Worm (Caenorhabditis elegans) whole organism, mixed stage, embryonic: ENCODE data around the gene unc-51.

ENCODE experiments used
- bed-3 ChIP-seq: fragments of 200-800 bp; sonication (Bioruptor generic); optimal IDR thresholded peaks from 3 replicates; lab custom pipeline; 2018; ENCODE audit warnings: mild to moderate bottlenecking, missing genetic modification characterization, moderate library complexity, missing compliant biosample characterization
- ceh-39 ChIP-seq: fragments of 150-350 bp; optimal IDR thresholded peaks from 2 replicates; lab custom pipeline; 2014; ENCODE audit warnings: missing biosample characterization, missing genetic modification characterization
- ceh-43 ChIP-seq: fragments of 200-800 bp; sonication (Bioruptor generic); optimal IDR thresholded peaks from 2 replicates; lab custom pipeline; 2018; ENCODE audit warnings: mild to moderate bottlenecking, missing genetic modification characterization, moderate library complexity, missing compliant biosample characterization
- ceh-83 ChIP-seq: fragments of 200-800 bp; sonication (Bioruptor generic); optimal IDR thresholded peaks from 2 replicates; lab custom pipeline; 2018; ENCODE audit warnings: mild to moderate bottlenecking, missing genetic modification characterization, missing compliant biosample characterization
- ces-1 ChIP-seq: fragments of 150-350 bp; optimal IDR thresholded peaks from 2 replicates; lab custom pipeline; 2014; ENCODE audit warnings: missing biosample characterization, missing genetic modification reagents, missing genetic modification characterization
- cnd-1 ChIP-seq: fragments of 200-800 bp; sonication (Bioruptor generic); optimal IDR thresholded peaks from 2 replicates; lab custom pipeline; 2018; ENCODE audit warnings: mild to moderate bottlenecking, missing genetic modification characterization, missing compliant biosample characterization
- drap-1 ChIP-seq: fragments of 200-800 bp; sonication (Bioruptor generic); optimal IDR thresholded peaks from 3 replicates; lab custom pipeline; 2018; ENCODE audit warnings: mild to moderate bottlenecking, missing genetic modification characterization, missing compliant biosample characterization
- elt-1 ChIP-seq: sonication (generic microtip); optimal IDR thresholded peaks from 2 replicates; lab custom pipeline; 2017; ENCODE audit warnings: missing genetic modification characterization, mild to moderate bottlenecking, missing compliant biosample characterization, antibody characterized with exemption, moderate library complexity, borderline replicate concordance; ENCODE audit not compliant: insufficient read depth
- elt-3 ChIP-seq: fragments of 150-350 bp; optimal IDR thresholded peaks from 2 replicates; lab custom pipeline; 2014; ENCODE audit warnings: missing biosample characterization, missing genetic modification characterization
- flh-1 ChIP-seq: fragments of 200-800 bp; sonication (Bioruptor generic); optimal IDR thresholded peaks from 2 replicates; lab custom pipeline; 2018; ENCODE audit warnings: mild to moderate bottlenecking, missing genetic modification characterization, moderate library complexity, missing compliant biosample characterization
- ham-2 ChIP-seq: fragments of 200-800 bp; sonication (Bioruptor generic); optimal IDR thresholded peaks from 2 replicates; lab custom pipeline; 2018; ENCODE audit warnings: mild to moderate bottlenecking, missing genetic modification characterization, missing compliant biosample characterization
- lin-13 ChIP-seq: fragments of 150-350 bp; optimal IDR thresholded peaks from 2 replicates; lab custom pipeline; 2014; ENCODE audit warnings: missing biosample characterization, missing genetic modification characterization
- lin-32 ChIP-seq: fragments of 200-800 bp; sonication (Bioruptor generic); optimal IDR thresholded peaks from 2 replicates; lab custom pipeline; 2018; ENCODE audit warnings: mild to moderate bottlenecking, missing genetic modification characterization, missing compliant biosample characterization
- lsy-2 ChIP-seq: fragments of 150-350 bp; optimal IDR thresholded peaks from 2 replicates; lab custom pipeline; 2014; ENCODE audit warnings: missing biosample characterization, missing genetic modification characterization
- mab-5 ChIP-seq: fragments of 150-350 bp; optimal IDR thresholded peaks from 2 replicates; lab custom pipeline; 2014; ENCODE audit warnings: missing biosample characterization, missing genetic modification characterization
- mep-1 ChIP-seq: fragments of 150-350 bp; optimal IDR thresholded peaks from 2 replicates; lab custom pipeline; 2017; ENCODE audit warnings: missing biosample characterization, missing genetic modification reagents, missing genetic modification characterization, inconsistent platforms
- mls-2 ChIP-seq: sonication (generic microtip); optimal IDR thresholded peaks from 2 replicates; lab custom pipeline; 2016; ENCODE audit warnings: mild to moderate bottlenecking, missing genetic modification characterization, moderate library complexity, missing compliant biosample characterization
- nhr-2 ChIP-seq: fragments of 150-350 bp; optimal IDR thresholded peaks from 2 replicates; lab custom pipeline; 2014; ENCODE audit warnings: missing biosample characterization, missing genetic modification characterization
- nhr-237 ChIP-seq: fragments of 150-350 bp; optimal IDR thresholded peaks from 2 replicates; lab custom pipeline; 2014; ENCODE audit warnings: missing biosample characterization, missing genetic modification characterization
- nhr-28 ChIP-seq: fragments of 150-350 bp; optimal IDR thresholded peaks from 2 replicates; lab custom pipeline; 2014; ENCODE audit warnings: missing biosample characterization, missing genetic modification characterization
- pha-4 ChIP-seq: fragments of 150-350 bp; optimal IDR thresholded peaks from 2 replicates; lab custom pipeline; 2018; ENCODE audit warnings: missing biosample characterization, missing genetic modification reagents, missing genetic modification characterization
- sem-2 ChIP-seq: fragments of 200-800 bp; sonication (Bioruptor generic); optimal IDR thresholded peaks from 2 replicates; lab custom pipeline; 2018; ENCODE audit warnings: mild to moderate bottlenecking, missing genetic modification characterization, missing compliant biosample characterization
- snpc-4 ChIP-seq: fragments of 150-350 bp; optimal IDR thresholded peaks from 2 replicates; lab custom pipeline; 2014; ENCODE audit warnings: missing biosample characterization, missing genetic modification characterization
- sptf-1 ChIP-seq: sonication (generic microtip); optimal IDR thresholded peaks from 2 replicates; lab custom pipeline; 2017; ENCODE audit warnings: mild to moderate bottlenecking, missing genetic modification characterization, moderate library complexity, missing compliant biosample characterization
- unc-120 ChIP-seq: sonication (generic microtip); optimal IDR thresholded peaks from 2 replicates; lab custom pipeline; 2017; ENCODE audit warnings: missing genetic modification characterization, missing compliant biosample characterization; ENCODE audit not compliant: poor library complexity, severe bottlenecking
- unc-39 ChIP-seq: fragments of 150-350 bp; optimal IDR thresholded peaks from 2 replicates; lab custom pipeline; 2014; ENCODE audit warnings: missing biosample characterization, missing genetic modification characterization
- unc-62 ChIP-seq: fragments of 150-350 bp; optimal IDR thresholded peaks from 2 replicates; lab custom pipeline; 2014; ENCODE audit warnings: missing biosample characterization, missing genetic modification reagents, missing genetic modification characterization
- zip-8 ChIP-seq: fragments of 150-350 bp; optimal IDR thresholded peaks from 2 replicates; lab custom pipeline; 2014; ENCODE audit warnings: missing biosample characterization, missing genetic modification characterization
- ztf-11 ChIP-seq: fragments of 150-350 bp; optimal IDR thresholded peaks from 2 replicates; lab custom pipeline; 2014; ENCODE audit warnings: missing biosample characterization, missing genetic modification characterization

unc-51 gene

DNA sequence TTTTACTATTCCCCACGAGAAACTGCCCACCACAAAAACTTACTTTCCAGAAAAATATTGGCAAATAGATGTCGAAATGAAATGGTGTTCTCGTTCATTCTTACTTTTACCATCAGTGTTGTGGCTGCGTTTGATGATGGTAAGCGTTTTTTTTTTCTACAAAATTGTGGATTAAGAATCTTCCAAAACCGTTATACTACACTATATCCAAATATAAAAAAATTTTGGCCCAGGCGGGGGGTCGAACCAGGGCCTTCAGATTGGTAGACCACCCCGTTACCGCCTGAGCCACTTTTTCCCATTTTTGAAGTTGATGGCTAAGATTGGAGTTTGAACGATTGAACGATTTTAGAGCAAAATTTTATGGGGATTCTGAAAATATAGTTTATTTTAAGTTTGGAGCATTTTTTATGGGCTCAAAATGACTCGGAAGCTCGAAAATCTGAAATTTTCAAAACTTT lies 18.7 kb upstream of the unc-51 start, which contains the start of gene lgc-55:
TSS of gene lgc-55 (plus strand) at position 51 of the 461 bp plus-strand sequence.
- TF ChIP-seq unc-120 (tag; lab: Kevin White, UChicago) (no peak), elt-1 (tag; lab: Kevin White, UChicago) (no peak), mls-2 (tag; lab: Kevin White, UChicago) (no peak), nhr-237 (no peak), elt-3 (tag; lab: Kevin White, UChicago) (no peak), nhr-2 (tag; lab: Kevin White, UChicago) (no peak), ceh-39 (tag; lab: Kevin White, UChicago) (no peak), unc-62 (GFP tag; lab: Kevin White, UChicago) (no peak)

DNA sequence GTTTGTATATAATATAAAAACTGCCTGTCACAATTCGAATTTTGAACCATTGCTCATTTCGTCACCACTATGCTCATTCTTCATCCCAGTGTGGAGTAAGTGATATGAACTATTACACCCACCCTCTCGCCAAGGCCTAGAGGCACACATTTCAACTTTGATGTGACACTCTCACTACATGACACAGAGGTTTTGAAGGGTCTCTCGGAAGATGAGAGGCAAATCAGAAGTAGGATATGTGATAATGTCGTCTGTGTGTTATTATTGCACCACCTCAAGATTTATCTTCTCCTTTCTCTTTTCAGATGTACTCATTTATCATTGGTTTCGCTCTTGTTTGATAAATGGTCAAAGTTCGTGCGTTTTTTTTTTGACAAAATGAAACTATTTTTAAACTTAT lies 17.1 kb upstream of the unc-51 start:
- TF ChIP-seq ceh-83 (GFP tag; lab: Kevin White, UChicago) (no peak), cnd-1 (tag; lab: Kevin White, UChicago) (no peak), nhr-237 (no peak), ces-1 (GFP tag; lab: Kevin White, UChicago) (no peak), mab-5 (peak; percentile 25), unc-62 (GFP tag; lab: Kevin White, UChicago) (peak; percentile 87), unc-120 (tag; lab: Kevin White, UChicago) (peak; percentile 21)

DNA sequence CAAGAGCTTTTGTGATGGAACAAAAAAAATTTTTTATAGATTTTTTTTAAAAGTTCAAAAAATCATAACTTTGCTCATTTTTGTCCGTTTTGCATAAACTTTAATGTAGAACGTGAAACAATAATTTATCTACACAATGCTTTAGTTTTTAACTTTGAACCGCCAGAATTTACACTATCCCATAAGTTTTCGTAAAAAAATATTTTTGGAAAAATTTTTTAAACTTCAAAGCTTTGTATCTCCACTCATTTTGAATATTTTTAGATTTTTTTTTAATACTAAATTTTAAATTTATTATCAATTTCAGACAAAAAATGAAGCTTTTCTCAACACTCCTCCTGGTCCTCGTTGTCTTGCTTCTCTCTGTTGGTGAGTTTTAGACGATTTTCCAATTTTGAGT lies 7.4 kb upstream of the unc-51 start, which contains the start of gene Y60A3A.21:
TSS of gene Y60A3A.21 (plus strand) at position 301 of the 400 bp plus-strand sequence.
- no peak for TF ChIP-seq drap-1 (GFP tag; lab: Kevin White, UChicago)
- TF ChIP-seq elt-1 (tag; lab: Kevin White, UChicago): no peak
- TF ChIP-seq unc-120 (tag; lab: Kevin White, UChicago): no peak
- no peak for TF ChIP-seq lin-13
- TF ChIP-seq lin-32 (GFP tag; lab: Kevin White, UChicago): no peak
- TF ChIP-seq sem-2 (GFP tag; lab: Kevin White, UChicago): no peak
- no peak for TF ChIP-seq ztf-11 (tag; lab: Kevin White, UChicago)
- TF ChIP-seq nhr-28 (tag; lab: Kevin White, UChicago): no peak
- no peak for TF ChIP-seq ceh-43 (GFP tag; lab: Kevin White, UChicago)
- TF ChIP-seq mab-5: no peak
- TF ChIP-seq mls-2 (tag; lab: Kevin White, UChicago): no peak
- TF ChIP-seq ceh-83 (GFP tag; lab: Kevin White, UChicago): no peak
- no peak for TF ChIP-seq unc-62 (GFP tag; lab: Kevin White, UChicago)
- TF ChIP-seq nhr-237: no peak
- no peak for TF ChIP-seq lsy-2
- no peak for TF ChIP-seq pha-4
- TF ChIP-seq bed-3 (GFP tag; lab: Kevin White, UChicago): no peak
- no peak for TF ChIP-seq flh-1
- TF ChIP-seq ceh-39 (tag; lab: Kevin White, UChicago): no peak
- no peak for TF ChIP-seq unc-39 (tag; lab: Kevin White, UChicago)

DNA sequence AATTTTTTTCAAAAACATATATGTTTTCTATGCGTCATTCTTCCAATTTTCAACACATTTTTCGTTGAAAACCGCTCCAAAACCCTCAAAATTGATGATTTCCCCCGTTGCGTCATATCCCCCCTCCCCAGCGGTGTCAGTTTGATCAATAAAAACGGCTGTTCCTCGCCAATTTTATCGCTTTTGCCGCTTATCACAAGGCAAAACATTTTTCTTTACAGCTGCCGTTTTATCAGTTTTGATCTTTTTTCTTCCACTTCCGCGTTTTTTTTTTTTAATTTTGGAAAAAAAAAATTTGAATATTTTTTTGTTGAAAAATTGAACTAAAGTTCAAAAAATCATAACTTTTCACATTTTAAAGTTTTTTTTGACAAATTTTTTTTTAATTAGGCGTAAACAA lies 6.9 kb upstream of the unc-51 start:
- TF ChIP-seq mab-5 (no peak), zip-8 (tag; lab: Kevin White, UChicago) (peak; percentile 44)

DNA sequence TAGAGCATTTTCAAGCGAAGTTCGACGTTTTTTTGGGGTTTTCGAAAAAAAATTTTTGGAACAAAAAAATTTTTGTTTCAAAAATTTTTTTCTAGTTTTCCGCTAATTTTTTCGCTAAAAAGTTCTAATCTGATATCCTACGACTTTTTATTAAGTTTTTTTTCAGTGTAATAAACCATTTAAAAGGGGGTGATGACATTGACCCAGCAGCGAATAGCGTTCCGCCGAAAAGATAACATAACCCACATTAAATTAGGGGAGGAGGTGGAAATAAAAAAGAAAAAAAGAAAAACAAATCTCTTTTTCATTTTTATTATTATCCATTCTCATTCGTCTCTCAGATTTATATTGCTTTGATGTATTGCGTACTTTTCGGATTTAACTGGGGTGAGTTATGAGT lies 3.2 kb upstream of the unc-51 start, which contains the start of gene Y60A3A.23:
TSS of gene Y60A3A.23 (plus strand) at position 301 of the 400 bp plus-strand sequence.
- no peak for TF ChIP-seq sptf-1 (tag; lab: Kevin White, UChicago)
- no peak for TF ChIP-seq mep-1
- no peak for TF ChIP-seq zip-8 (tag; lab: Kevin White, UChicago)
- no peak for TF ChIP-seq snpc-4 (tag; lab: Kevin White, UChicago)
- no peak for TF ChIP-seq mab-5
- no peak for TF ChIP-seq lin-32 (GFP tag; lab: Kevin White, UChicago)
- no peak for TF ChIP-seq unc-62 (GFP tag; lab: Kevin White, UChicago)
- TF ChIP-seq nhr-237: no peak
- no peak for TF ChIP-seq cnd-1 (tag; lab: Kevin White, UChicago)
- no peak for TF ChIP-seq ztf-11 (tag; lab: Kevin White, UChicago)
- TF ChIP-seq nhr-2 (tag; lab: Kevin White, UChicago): no peak
- TF ChIP-seq ham-2 (GFP tag; lab: Kevin White, UChicago): no peak
- no peak for TF ChIP-seq lsy-2
- TF ChIP-seq ceh-83 (GFP tag; lab: Kevin White, UChicago): no peak
